Fruit fly (Drosophila melanogaster): ENCODE results near the gene OdsH.

OdsH gene

DNA sequence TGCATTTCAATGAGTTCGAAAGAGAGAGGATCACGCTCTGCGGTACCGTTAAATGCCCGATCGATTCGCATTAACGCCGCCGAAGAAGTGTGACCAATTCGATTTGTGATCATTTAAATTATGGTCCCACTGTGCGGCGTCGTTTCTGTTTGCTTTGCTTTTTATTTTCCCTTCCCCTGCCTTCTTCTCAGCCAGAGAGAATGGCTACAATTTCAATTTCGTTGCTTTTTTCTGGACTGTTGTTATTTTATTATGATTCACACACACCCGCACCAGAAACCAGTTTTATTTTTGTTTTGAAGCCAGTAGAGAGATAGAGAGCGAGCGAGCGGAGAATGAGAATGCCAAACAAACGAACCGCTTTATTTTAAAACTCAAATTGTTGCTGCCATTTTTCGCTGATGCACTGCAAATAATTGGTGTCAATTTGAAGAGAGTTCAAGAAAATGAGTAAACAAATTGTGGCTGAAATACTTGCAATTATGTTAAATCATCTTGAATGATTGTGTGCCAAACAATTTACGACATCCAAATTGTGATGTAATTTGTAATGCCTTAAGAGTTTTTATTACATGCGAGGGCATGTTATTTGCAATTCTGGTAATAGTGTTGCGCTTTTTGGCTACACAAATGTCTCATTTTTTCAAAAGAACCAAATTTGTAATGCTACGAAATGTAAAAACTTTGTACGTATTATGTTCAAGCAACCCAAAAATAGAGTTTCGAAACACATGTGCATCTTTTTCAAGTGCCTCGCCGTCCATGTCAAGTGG, 48.0 kb upstream of the OdsH start (continued):
- TF ChIP-seq CG5953 (GFP tag; IDR thresholded peaks at IDR 0.05) (no peak), ftz-f1 (GFP tag; optimal IDR thresholded peaks at IDR 0.05) (no peak), sob (GFP tag; IDR thresholded peaks at IDR 0.05) (no peak), CG3407 (GFP tag; optimal IDR thresholded peaks at IDR 0.05) (no peak), corto (GFP tag; optimal IDR thresholded peaks at IDR 0.05) (no peak), yki (optimal IDR thresholded peaks at IDR 0.05) (no peak), CG1602 (GFP tag; optimal IDR thresholded peaks at IDR 0.05) (no peak), tap (tag; optimal IDR thresholded peaks at IDR 0.05) (peak; percentile 35), CG4707 (GFP tag; optimal IDR thresholded peaks at IDR 0.05) (peak; percentile 53), CG13296 (GFP tag; optimal IDR thresholded peaks at IDR 0.05) (no peak), CG3726 (GFP tag; IDR thresholded peaks at IDR 0.05) (no peak), cwo (GFP tag; optimal IDR thresholded peaks at IDR 0.05) (peak; percentile 14), CG7372 (GFP tag; IDR thresholded peaks at IDR 0.05) (no peak), CG7745 (tag; optimal IDR thresholded peaks at IDR 0.05) (no peak), ewg (GFP tag; optimal IDR thresholded peaks at IDR 0.05) (peak; percentile 9), unpg (GFP tag; optimal IDR thresholded peaks at IDR 0.05) (peak; percentile 41), klu (GFP tag; IDR thresholded peaks at IDR 0.05) (no peak), CG2120 (GFP tag; optimal IDR thresholded peaks at IDR 0.05) (peak; percentile 40), CG8478 (optimal IDR thresholded peaks at IDR 0.05) (no peak), CG6689 (GFP tag; IDR thresholded peaks at IDR 0.05) (no peak), YL-1 (GFP tag; optimal IDR thresholded peaks at IDR 0.05) (no peak), chif (GFP tag; optimal IDR thresholded peaks at IDR 0.05) (peak in 1 of 2 experiments; percentile 41), trem (tag; optimal IDR thresholded peaks at IDR 0.05) (peak; percentile 21), CG4328 (GFP tag; optimal IDR thresholded peaks at IDR 0.05) (no peak), Elba2 (GFP tag; optimal IDR thresholded peaks at IDR 0.05) (no peak), CG12104 (GFP tag; optimal IDR thresholded peaks at IDR 0.05) (peak; percentile 20), ATbp (GFP tag; optimal IDR thresholded peaks at IDR 0.05) (no peak), Eip74EF (GFP tag; optimal IDR thresholded peaks at IDR 0.05) (peak in 1 of 2 experiments; percentile 17), vfl (GFP tag; optimal IDR thresholded peaks at IDR 0.05) (no peak), CG31365 (tag; optimal IDR thresholded peaks at IDR 0.05) (no peak), mam (GFP tag; optimal IDR thresholded peaks at IDR 0.05) (peak; percentile 13), Spps (tag; optimal IDR thresholded peaks at IDR 0.05) (peak; percentile 31), bigmax (GFP tag; optimal IDR thresholded peaks at IDR 0.05) (no peak), jigr1 (GFP tag; IDR thresholded peaks at IDR 0.05) (no peak), BtbVII (GFP tag; optimal IDR thresholded peaks at IDR 0.05) (peak; percentile 21), shn (GFP tag; optimal IDR thresholded peaks at IDR 0.05) (peak; percentile 10), sens-2 (GFP tag; IDR thresholded peaks at IDR 0.05) (no peak), so (GFP tag; IDR thresholded peaks at IDR 0.05) (0 out of 3 replicates have a peak, but pooled peaks have one; percentile 42), hb (GFP tag; IDR thresholded peaks at IDR 0.05; ENCODE audit: partially characterized antibody) (no peak), CG3065 (GFP tag; optimal IDR thresholded peaks at IDR 0.05) (no peak), CG5180 (GFP tag; optimal IDR thresholded peaks at IDR 0.05) (no peak), Kr (GFP tag; optimal IDR thresholded peaks at IDR 0.05) (no peak), emc (GFP tag; optimal IDR thresholded peaks at IDR 0.05) (no peak), CG14860 (GFP tag; IDR thresholded peaks at IDR 0.05; ENCODE audit: partially characterized antibody) (no peak), CG33557 (GFP tag; optimal IDR thresholded peaks at IDR 0.05) (no peak), lab (GFP tag; optimal IDR thresholded peaks at IDR 0.05) (peak; percentile 23), Rx (GFP tag; IDR thresholded peaks at IDR 0.05) (no peak), twi (tag; optimal IDR thresholded peaks at IDR 0.05) (peak; percentile 72), Sox102F (GFP tag; optimal IDR thresholded peaks at IDR 0.05) (peak; percentile 52)
